Worm (Caenorhabditis elegans) whole organism, late embryonic: ENCODE measurements around the gene trpp-1.
A peak's percentile ranks its signal among the peaks of the same experiment; 100 is the strongest.

Experiments used
- C08G9.2 ChIP-seq: sonication (generic microtip); optimal IDR thresholded peaks from 2 replicates; lab custom pipeline; 2016; ENCODE audit warnings: mild to moderate bottlenecking, missing genetic modification characterization, moderate library complexity, missing compliant biosample characterization
- F13H6.1 ChIP-seq: sonication (generic microtip); optimal IDR thresholded peaks from 2 replicates; lab custom pipeline; 2016; ENCODE audit warnings: missing genetic modification characterization, missing compliant biosample characterization
- K09A11.1 ChIP-seq: sonication (generic microtip); optimal IDR thresholded peaks from 2 replicates; lab custom pipeline; 2017; ENCODE audit warnings: antibody characterized with exemption, mild to moderate bottlenecking, missing genetic modification characterization, missing compliant biosample characterization; ENCODE audit not compliant: insufficient read depth
- T23F11.4 ChIP-seq: fragments of 200-800 bp; sonication (Bioruptor generic); optimal IDR thresholded peaks from 2 replicates; lab custom pipeline; 2018; ENCODE audit warnings: mild to moderate bottlenecking, missing genetic modification characterization, missing compliant biosample characterization
- Y22D7AL.16 ChIP-seq: sonication (generic microtip); optimal IDR thresholded peaks from 2 replicates; lab custom pipeline; 2016; ENCODE audit warnings: missing genetic modification characterization, missing compliant biosample characterization
- ahr-1 ChIP-seq: sonication (generic microtip); optimal IDR thresholded peaks from 2 replicates; lab custom pipeline; 2016; ENCODE audit warnings: missing genetic modification characterization, missing compliant biosample characterization
- ama-1 ChIP-seq: fragments of 150-350 bp; optimal IDR thresholded peaks from 2 replicates; lab custom pipeline; 2014
- ceh-18 ChIP-seq: sonication (generic microtip); optimal IDR thresholded peaks from 2 replicates; lab custom pipeline; 2016; ENCODE audit warnings: missing genetic modification characterization, missing compliant biosample characterization
- ceh-19 ChIP-seq: fragments of 200-800 bp; sonication (Bioruptor generic); optimal IDR thresholded peaks from 2 replicates; lab custom pipeline; 2018; ENCODE audit warnings: mild to moderate bottlenecking, missing genetic modification characterization, missing compliant biosample characterization
- ceh-2 ChIP-seq: sonication (generic microtip); optimal IDR thresholded peaks from 2 replicates; lab custom pipeline; 2016; ENCODE audit warnings: missing genotype, missing genetic modification characterization, missing compliant biosample characterization
- ceh-31 ChIP-seq: sonication (generic microtip); optimal IDR thresholded peaks from 2 replicates; lab custom pipeline; 2016; ENCODE audit warnings: missing genetic modification characterization, missing compliant biosample characterization
- ceh-34 ChIP-seq: sonication (generic microtip); optimal IDR thresholded peaks from 2 replicates; lab custom pipeline; 2016; ENCODE audit warnings: mild to moderate bottlenecking, missing genetic modification characterization, missing compliant biosample characterization
- ceh-45 ChIP-seq: fragments of 200-800 bp; sonication (Bioruptor generic); IDR thresholded peaks from 2 replicates; pipeline ENCODE4 v1.3.6; 2022; ENCODE audit warnings: missing genetic modification reagents, missing genetic modification characterization, missing compliant biosample characterization
- ceh-6 ChIP-seq: fragments of 200-800 bp; sonication (Bioruptor generic); optimal IDR thresholded peaks from 2 replicates; lab custom pipeline; 2018; ENCODE audit warnings: mild to moderate bottlenecking, missing genetic modification characterization, missing compliant biosample characterization
- ceh-9 ChIP-seq: sonication (generic microtip); optimal IDR thresholded peaks from 2 replicates; lab custom pipeline; 2016; ENCODE audit warnings: mild to moderate bottlenecking, missing genetic modification characterization, inconsistent platforms, missing compliant biosample characterization
- che-1 ChIP-seq: sonication (generic microtip); optimal IDR thresholded peaks from 2 replicates; lab custom pipeline; 2016; ENCODE audit warnings: mild to moderate bottlenecking, missing genetic modification characterization, missing compliant biosample characterization
- dve-1 ChIP-seq: sonication (generic microtip); optimal IDR thresholded peaks from 2 replicates; lab custom pipeline; 2017; ENCODE audit warnings: antibody characterized with exemption, mild to moderate bottlenecking, missing genetic modification characterization, missing compliant biosample characterization
- ets-4 ChIP-seq: sonication (generic microtip); optimal IDR thresholded peaks from 2 replicates; lab custom pipeline; 2016; ENCODE audit warnings: missing genetic modification characterization, missing compliant biosample characterization
- fax-1 ChIP-seq: sonication (generic microtip); optimal IDR thresholded peaks from 2 replicates; lab custom pipeline; 2016; ENCODE audit warnings: missing genotype, missing genetic modification characterization, missing compliant biosample characterization
- fkh-10 ChIP-seq: fragments of 150-350 bp; optimal IDR thresholded peaks from 2 replicates; lab custom pipeline; 2014; ENCODE audit warnings: missing biosample characterization, missing genetic modification reagents, missing genetic modification characterization
- fkh-6 ChIP-seq: sonication (generic microtip); optimal IDR thresholded peaks from 2 replicates; lab custom pipeline; 2016; ENCODE audit warnings: missing genetic modification characterization, missing compliant biosample characterization
- gmeb-2 ChIP-seq: sonication (generic microtip); optimal IDR thresholded peaks from 2 replicates; lab custom pipeline; 2016; ENCODE audit warnings: missing genetic modification characterization, inconsistent platforms, missing compliant biosample characterization
- hlh-15 ChIP-seq: sonication (generic microtip); optimal IDR thresholded peaks from 2 replicates; lab custom pipeline; 2016; ENCODE audit warnings: missing genetic modification characterization, missing compliant biosample characterization
- hlh-30 ChIP-seq: sonication (generic microtip); optimal IDR thresholded peaks from 2 replicates; lab custom pipeline; 2017; ENCODE audit warnings: antibody characterized with exemption, missing genetic modification characterization, missing compliant biosample characterization; ENCODE audit not compliant: insufficient read depth
- hlh-8 ChIP-seq: sonication (generic microtip); optimal IDR thresholded peaks from 2 replicates; lab custom pipeline; 2016; ENCODE audit warnings: missing genotype, missing genetic modification characterization, missing compliant biosample characterization
- madf-2 ChIP-seq: sonication (generic microtip); optimal IDR thresholded peaks from 2 replicates; lab custom pipeline; 2017; ENCODE audit warnings: missing genetic modification characterization, missing compliant biosample characterization
- nfya-1 ChIP-seq: sonication (generic microtip); optimal IDR thresholded peaks from 2 replicates; lab custom pipeline; 2017; ENCODE audit warnings: missing genetic modification characterization, mild to moderate bottlenecking, missing compliant biosample characterization, antibody characterized with exemption, moderate library complexity
- nhr-232 ChIP-seq: sonication (generic microtip); optimal IDR thresholded peaks from 2 replicates; lab custom pipeline; 2016; ENCODE audit warnings: missing genetic modification characterization, missing compliant biosample characterization
- pax-1 ChIP-seq: fragments of 150-350 bp; optimal IDR thresholded peaks from 2 replicates; lab custom pipeline; 2014; ENCODE audit warnings: missing biosample characterization, missing genetic modification characterization
- pha-2 ChIP-seq: sonication (generic microtip); optimal IDR thresholded peaks from 2 replicates; lab custom pipeline; 2017; ENCODE audit warnings: mild to moderate bottlenecking, missing genetic modification characterization, missing compliant biosample characterization
- pha-4 ChIP-seq: fragments of 150-350 bp; optimal IDR thresholded peaks from 2 replicates; lab custom pipeline; 2018; ENCODE audit warnings: missing biosample characterization, missing genetic modification reagents, missing genetic modification characterization
- ref-2 ChIP-seq: sonication (generic microtip); optimal IDR thresholded peaks from 2 replicates; lab custom pipeline; 2016; ENCODE audit warnings: missing genetic modification characterization, missing compliant biosample characterization
- rnt-1 ChIP-seq: sonication (generic microtip); optimal IDR thresholded peaks from 2 replicates; lab custom pipeline; 2016; ENCODE audit warnings: missing genetic modification characterization, missing compliant biosample characterization
- sdc-2 ChIP-seq: sonication (generic microtip); optimal IDR thresholded peaks from 2 replicates; lab custom pipeline; 2016; ENCODE audit warnings: missing genotype, missing genetic modification characterization, missing compliant biosample characterization
- sox-4 ChIP-seq: sonication (generic microtip); optimal IDR thresholded peaks from 2 replicates; lab custom pipeline; 2017; ENCODE audit warnings: mild to moderate bottlenecking, missing genetic modification characterization, inconsistent platforms, missing compliant biosample characterization
- tbx-2 ChIP-seq: sonication (generic microtip); optimal IDR thresholded peaks from 2 replicates; lab custom pipeline; 2016; ENCODE audit warnings: missing genetic modification characterization, missing compliant biosample characterization
- ttx-3 ChIP-seq: sonication (generic microtip); optimal IDR thresholded peaks from 2 replicates; lab custom pipeline; 2016; ENCODE audit warnings: missing genetic modification reagents, missing genetic modification characterization, missing compliant biosample characterization
- unc-3 ChIP-seq, 2 experiments: fragments of 200-800 bp in 1 of 2; sonication (Bioruptor generic) in 1 of 2; sonication (generic microtip) in 1 of 2; conservative IDR thresholded peaks in 1 of 2; optimal IDR thresholded peaks in 1 of 2; 2 replicates each; pipeline versions ENCODE4 v1.3.6 to Lab custom; 2016 to 2022; ENCODE audit warnings: missing compliant biosample characterization in 2 of 2, missing genetic modification characterization in 2 of 2, missing genetic modification reagents in 1 of 2
- unc-55 ChIP-seq: sonication (generic microtip); optimal IDR thresholded peaks from 2 replicates; lab custom pipeline; 2017; ENCODE audit warnings: missing biosample characterization, missing genetic modification reagents, missing genetic modification characterization
- unc-86 ChIP-seq: sonication (generic microtip); optimal IDR thresholded peaks from 2 replicates; lab custom pipeline; 2016; ENCODE audit warnings: missing genetic modification characterization, missing compliant biosample characterization
- zip-5 ChIP-seq: sonication (generic microtip); optimal IDR thresholded peaks from 2 replicates; lab custom pipeline; 2016; ENCODE audit warnings: missing genetic modification characterization, missing compliant biosample characterization
- ztf-16 ChIP-seq: sonication (generic microtip); optimal IDR thresholded peaks from 2 replicates; lab custom pipeline; 2017; ENCODE audit warnings: missing genetic modification characterization, missing compliant biosample characterization

The trpp-1 gene

DNA sequence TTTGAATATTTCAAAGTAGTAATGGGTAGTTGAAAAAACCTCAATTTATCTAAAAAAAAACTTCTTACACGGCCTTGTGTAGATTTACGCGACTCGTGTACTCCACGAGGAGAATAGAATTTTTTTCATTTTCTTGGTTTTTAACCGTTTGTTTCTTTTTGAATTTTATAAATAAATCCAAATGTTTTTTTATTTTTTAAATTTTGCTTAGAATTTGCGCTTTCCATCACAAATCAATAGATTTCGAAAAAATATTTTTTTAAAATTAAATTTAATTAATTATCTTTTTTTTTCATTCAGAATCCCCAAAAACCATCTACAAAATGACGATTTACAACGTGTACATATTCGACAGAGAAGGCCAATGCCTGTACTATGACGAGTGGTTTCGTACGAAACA lies at the start of gene trpp-1:
Gene trpp-1, plus strand, starts transcription at position 301 of the 400 bp plus-strand sequence.
- TF ChIP-seq hlh-30 (tag; lab: Kevin White, UChicago) (no peak), ceh-34 (tag; lab: Kevin White, UChicago) (no peak), gmeb-2 (no peak), ceh-9 (no peak), ceh-2 (no peak), tbx-2 (no peak), pha-2 (tag; lab: Kevin White, UChicago) (no peak), nfya-1 (tag; lab: Kevin White, UChicago) (no peak), unc-86 (tag; lab: Kevin White, UChicago) (no peak), ceh-6 (no peak), fkh-10 (GFP tag; lab: Kevin White, UChicago) (no peak), Y22D7AL.16 (tag; lab: Kevin White, UChicago) (no peak), dve-1 (no peak), C08G9.2 (no peak), F13H6.1 (tag; lab: Kevin White, UChicago) (no peak)

ce11 chrV:152156-152555 lies 49.2 kb upstream of the trpp-1 start:
- TF ChIP-seq ets-4 (no peak), hlh-15 (tag; lab: Kevin White, UChicago) (no peak), unc-55 (GFP tag; lab: Kevin White, UChicago) (no peak), rnt-1 (tag; lab: Kevin White, UChicago) (no peak), hlh-8 (no peak), sox-4 (tag; lab: Kevin White, UChicago) (no peak), pha-4 (tag; lab: Kevin White, UChicago) (no peak), ceh-45 (no peak), che-1 (tag; lab: Kevin White, UChicago) (no peak), unc-3 (GFP tag; conservative IDR thresholded peaks at IDR 0.05; lab: Robert Waterston, UW) (no peak), unc-3 (tag; optimal IDR thresholded peaks at IDR 0.05; lab: Kevin White, UChicago) (no peak), tbx-2 (no peak), ttx-3 (tag; lab: Kevin White, UChicago) (no peak), ceh-31 (tag; lab: Kevin White, UChicago) (no peak), madf-2 (no peak), fkh-10 (GFP tag; lab: Kevin White, UChicago) (no peak), T23F11.4 (no peak), fkh-6 (tag; lab: Kevin White, UChicago) (no peak), ama-1 (no peak), ztf-16 (tag; lab: Kevin White, UChicago) (no peak)

DNA sequence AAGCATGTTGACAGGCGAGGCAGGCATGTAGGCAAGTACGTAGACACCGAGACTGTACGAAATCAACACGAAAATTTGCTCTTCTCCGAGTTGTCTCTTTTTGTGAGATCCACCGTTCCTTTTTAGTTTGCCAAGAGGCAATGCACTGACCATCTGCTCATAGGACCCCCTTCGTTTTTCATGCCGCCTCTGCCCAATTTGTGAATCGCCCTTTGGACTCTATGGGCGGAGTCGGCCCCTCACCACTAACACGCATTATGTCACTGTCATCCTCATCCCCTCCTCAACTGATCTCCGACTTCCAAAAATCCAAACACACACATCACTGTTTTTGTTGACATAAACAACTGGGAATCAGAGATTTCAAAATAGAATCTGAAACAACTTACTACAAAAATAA lies 47.5 kb upstream of the trpp-1 start:
- TF ChIP-seq nhr-232 (tag; lab: Kevin White, UChicago): no peak
- TF ChIP-seq pax-1: no peak
- peak; percentile 43 for TF ChIP-seq ref-2 (tag; lab: Kevin White, UChicago)

- TF ChIP-seq ahr-1 (tag; lab: Kevin White, UChicago) (no peak), dve-1 (no peak), zip-5 (tag; lab: Kevin White, UChicago) (no peak), fax-1 (tag; lab: Kevin White, UChicago) (peak; percentile 8), ref-2 (tag; lab: Kevin White, UChicago) (peak; percentile 58), ztf-16 (tag; lab: Kevin White, UChicago) (no peak), sdc-2 (tag; lab: Kevin White, UChicago) (peak; percentile 61), ceh-19 (GFP tag; lab: Kevin White, UChicago) (no peak), unc-3 (GFP tag; conservative IDR thresholded peaks at IDR 0.05; lab: Robert Waterston, UW) (no peak), unc-3 (tag; optimal IDR thresholded peaks at IDR 0.05; lab: Kevin White, UChicago) (no peak), K09A11.1 (no peak), ceh-18 (tag; lab: Kevin White, UChicago) (peak; percentile 27), hlh-30 (tag; lab: Kevin White, UChicago) (peak; percentile 67), fkh-6 (tag; lab: Kevin White, UChicago) (peak; percentile 31), ceh-2 (peak; percentile 38), rnt-1 (tag; lab: Kevin White, UChicago) (peak; percentile 35), tbx-2 (peak; percentile 56), T23F11.4 (no peak), ceh-31 (tag; lab: Kevin White, UChicago) (peak; percentile 54), ceh-34 (tag; lab: Kevin White, UChicago) (peak; percentile 46), nfya-1 (tag; lab: Kevin White, UChicago) (peak; percentile 52)
These were observed 46.2 kb upstream of the trpp-1 start for ce11 chrV:155215-155614.
